Fruit fly (Drosophila melanogaster) whole organism, wandering third instar larva: Measurements from ENCODE around the gene smid.

ENCODE experiments used
- Abd-B ChIP-seq: fragments of >200 bp; optimal IDR thresholded peaks from 2 replicates; lab custom pipeline; 2017; ENCODE audit warnings: missing biosample characterization, missing genetic modification characterization
- CG32264 ChIP-seq: fragments of 200-800 bp; sonication (Bioruptor generic); optimal IDR thresholded peaks from 2 replicates; lab custom pipeline; 2016; ENCODE audit warnings: missing biosample characterization, missing genetic modification characterization
- CG9705 ChIP-seq: fragments of 200-800 bp; sonication (Bioruptor generic); optimal IDR thresholded peaks from 2 replicates; lab custom pipeline; 2018; ENCODE audit warnings: missing biosample characterization, mild to moderate bottlenecking, missing genetic modification characterization
- CrebA ChIP-seq: fragments of 200-800 bp; sonication (Bioruptor generic); optimal IDR thresholded peaks from 2 replicates; lab custom pipeline; 2016; ENCODE audit warnings: missing biosample characterization, mild to moderate bottlenecking, missing genetic modification characterization, borderline replicate concordance
- Dfd ChIP-seq: fragments of >200 bp; optimal IDR thresholded peaks from 2 replicates; lab custom pipeline; 2017; ENCODE audit warnings: missing biosample characterization, missing genetic modification characterization
- Dif ChIP-seq: fragments of 200-275, 200-300 bp; sonication (Bioruptor generic); optimal IDR thresholded peaks from 2 replicates; lab custom pipeline; 2018; ENCODE audit warnings: missing biosample characterization, missing genetic modification characterization; ENCODE audit not compliant: partially characterized antibody
- HLH106 ChIP-seq: fragments of 200-800 bp; optimal IDR thresholded peaks from 3 replicates; lab custom pipeline; 2019; ENCODE audit warnings: missing biosample characterization, mild to moderate bottlenecking, missing genetic modification characterization, moderate library complexity
- Hnf4 ChIP-seq: fragments of 200-800 bp; sonication (Bioruptor generic); optimal IDR thresholded peaks from 2 replicates; lab custom pipeline; 2016; ENCODE audit warnings: missing biosample characterization, mild to moderate bottlenecking, missing genetic modification characterization
- Hr78 ChIP-seq: fragments of >200 bp; optimal IDR thresholded peaks from 2 replicates; lab custom pipeline; 2017; ENCODE audit warnings: missing biosample characterization, missing genetic modification characterization
- Hr83 ChIP-seq: fragments of 200-300 bp; sonication (Bioruptor generic); optimal IDR thresholded peaks from 2 replicates; lab custom pipeline; 2016; ENCODE audit warnings: missing biosample characterization, mild to moderate bottlenecking, missing genetic modification characterization, moderate library complexity; ENCODE audit not compliant: poor library complexity, severe bottlenecking
- Jra ChIP-seq: sonication (Bioruptor generic); optimal IDR thresholded peaks from 2 replicates; lab custom pipeline; 2016; ENCODE audit warnings: missing biosample characterization, missing genetic modification characterization
- Mio ChIP-seq: sonication (Bioruptor generic); optimal IDR thresholded peaks from 2 replicates; lab custom pipeline; 2016; ENCODE audit warnings: missing biosample characterization, missing genetic modification characterization
- Myc ChIP-seq: fragments of >200 bp; optimal IDR thresholded peaks from 2 replicates; lab custom pipeline; 2017
- N ChIP-seq: fragments of >200 bp; optimal IDR thresholded peaks from 2 replicates; lab custom pipeline; 2018; ENCODE audit warnings: missing biosample characterization, missing external identifiers, missing genetic modification characterization
- Rel ChIP-seq, 2 experiments: fragments of 200-800 bp; sonication (Bioruptor generic) in 1 of 2; optimal IDR thresholded peaks; 2 replicates in 1 of 2; 3 replicates in 1 of 2; lab custom pipeline; 2016 to 2019; ENCODE audit warnings: mild to moderate bottlenecking in 2 of 2, missing biosample characterization in 2 of 2, missing genetic modification characterization in 2 of 2, moderate library complexity in 1 of 2
- Sp1 ChIP-seq: fragments of 200-800 bp; sonication (Bioruptor generic); optimal IDR thresholded peaks from 3 replicates; lab custom pipeline; 2019; ENCODE audit warnings: missing biosample characterization, mild to moderate bottlenecking, missing genetic modification characterization, moderate library complexity
- Vsx2 ChIP-seq: fragments of 200-300, 225-300 bp; sonication (Bioruptor generic); optimal IDR thresholded peaks from 2 replicates; lab custom pipeline; 2018; ENCODE audit warnings: missing biosample characterization, missing genetic modification characterization; ENCODE audit not compliant: partially characterized antibody
- br ChIP-seq: fragments of 200-800 bp; sonication (Bioruptor generic); optimal IDR thresholded peaks from 2 replicates; lab custom pipeline; 2016; ENCODE audit warnings: missing biosample characterization, missing genetic modification characterization
- brk ChIP-seq: fragments of 200-800 bp; sonication (Bioruptor generic); optimal IDR thresholded peaks from 2 replicates; lab custom pipeline; 2016; ENCODE audit warnings: missing biosample characterization, mild to moderate bottlenecking, missing genetic modification characterization
- dl ChIP-seq, 2 experiments: fragments of 175-275, 200-275 bp in 1 of 2; fragments of 200-275 bp in 1 of 2; sonication (Bioruptor generic); optimal IDR thresholded peaks; lab custom pipeline; 2018; ENCODE audit warnings: mild to moderate bottlenecking in 2 of 2, missing biosample characterization in 2 of 2, missing genetic modification characterization in 2 of 2, moderate library complexity in 2 of 2; ENCODE audit not compliant: partially characterized antibody in 2 of 2, insufficient read depth in 1 of 2
- dmrt93B ChIP-seq: fragments of 200-800 bp; sonication (Bioruptor generic); optimal IDR thresholded peaks from 2 replicates; lab custom pipeline; 2018; ENCODE audit warnings: missing biosample characterization, mild to moderate bottlenecking, missing genetic modification characterization
- dsf ChIP-seq: sonication (Bioruptor generic); optimal IDR thresholded peaks from 2 replicates; lab custom pipeline; 2016; ENCODE audit warnings: missing biosample characterization, missing genetic modification characterization, borderline replicate concordance
- ey ChIP-seq: fragments of 200-800 bp; sonication (Bioruptor generic); optimal IDR thresholded peaks from 2 replicates; lab custom pipeline; 2016; ENCODE audit warnings: missing biosample characterization, missing genetic modification characterization
- foxo ChIP-seq, 2 experiments: fragments of 200-800 bp; sonication (Bioruptor generic); optimal IDR thresholded peaks; 2 replicates in 1 of 2; 3 replicates in 1 of 2; lab custom pipeline; 2016 to 2017; ENCODE audit warnings: missing biosample characterization in 2 of 2, missing genetic modification characterization in 2 of 2
- fru ChIP-seq: fragments of 200-800 bp; sonication (Bioruptor generic); optimal IDR thresholded peaks from 3 replicates; lab custom pipeline; 2016; ENCODE audit warnings: missing biosample characterization, mild to moderate bottlenecking, missing genetic modification characterization
- h ChIP-seq: fragments of 200-800 bp; sonication (Bioruptor generic); optimal IDR thresholded peaks from 3 replicates; lab custom pipeline; 2016; ENCODE audit warnings: missing biosample characterization, mild to moderate bottlenecking, missing genetic modification characterization
- jim ChIP-seq: fragments of 175-275, 200-325 bp; sonication (Bioruptor generic); optimal IDR thresholded peaks from 2 replicates; lab custom pipeline; 2016; ENCODE audit warnings: missing biosample characterization, mild to moderate bottlenecking, missing genetic modification characterization
- lola ChIP-seq: fragments of >200 bp; optimal IDR thresholded peaks from 2 replicates; lab custom pipeline; 2017; ENCODE audit warnings: missing biosample characterization, missing genetic modification characterization
- pan ChIP-seq: fragments of >200 bp; optimal IDR thresholded peaks from 2 replicates; lab custom pipeline; 2017
- psq ChIP-seq: fragments of 200-800 bp; sonication (Bioruptor generic); optimal IDR thresholded peaks from 3 replicates; lab custom pipeline; 2017; ENCODE audit warnings: missing biosample characterization, mild to moderate bottlenecking, missing genetic modification characterization, moderate library complexity
- rgr ChIP-seq: fragments of 200-800 bp; sonication (Bioruptor generic); optimal IDR thresholded peaks from 3 replicates; lab custom pipeline; 2016; ENCODE audit warnings: missing biosample characterization, mild to moderate bottlenecking, missing genetic modification characterization
- sage ChIP-seq: fragments of 200-800 bp; sonication (Bioruptor generic); optimal IDR thresholded peaks from 2 replicates; lab custom pipeline; 2016; ENCODE audit warnings: missing biosample characterization, mild to moderate bottlenecking, missing genetic modification characterization
- sv ChIP-seq: fragments of 200-800 bp; sonication (Bioruptor generic); optimal IDR thresholded peaks from 3 replicates; lab custom pipeline; 2016; ENCODE audit warnings: missing biosample characterization, missing genetic modification characterization
- tai ChIP-seq: sonication (Bioruptor generic); optimal IDR thresholded peaks from 2 replicates; lab custom pipeline; 2016; ENCODE audit warnings: missing biosample characterization, missing genetic modification characterization
- usp ChIP-seq: fragments of >200 bp; optimal IDR thresholded peaks from 2 replicates; lab custom pipeline; 2017; ENCODE audit warnings: missing biosample characterization, missing genetic modification characterization
- woc ChIP-seq: sonication (Bioruptor generic); optimal IDR thresholded peaks from 2 replicates; lab custom pipeline; 2016; ENCODE audit warnings: missing biosample characterization, mild to moderate bottlenecking, missing genetic modification characterization

smid gene

DNA sequence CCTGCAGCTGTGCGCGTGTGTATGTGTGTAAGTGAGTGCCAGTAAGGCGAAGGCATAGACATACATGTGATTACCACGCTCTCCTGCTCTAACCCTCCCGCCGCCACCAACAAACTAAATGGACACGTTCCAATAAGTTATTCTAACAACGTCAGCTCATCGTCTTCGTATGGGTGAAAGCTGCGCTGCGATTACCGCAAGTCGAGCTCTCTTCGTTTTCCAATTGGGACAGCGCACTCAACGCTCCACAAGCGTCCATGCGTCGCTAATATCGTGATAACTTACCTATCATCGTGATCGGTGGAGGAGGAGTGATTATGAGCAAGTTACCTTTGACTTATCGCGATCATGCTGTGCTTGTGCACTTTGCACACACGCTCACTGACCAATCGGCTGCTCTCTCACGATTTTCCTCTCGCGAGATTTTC, 20.3 kb upstream of the smid start:
- TF ChIP-seq Hr83 (GFP tag; lab: Kevin White, UChicago) = no peak
- no peak for TF ChIP-seq dmrt93B (GFP tag; lab: Kevin White, UChicago)
- peak; percentile 23 for TF ChIP-seq h (GFP tag; lab: Kevin White, UChicago)
- TF ChIP-seq Mio (GFP tag; lab: Kevin White, UChicago) = no peak
- no peak for TF ChIP-seq Hnf4 (GFP tag; lab: Kevin White, UChicago)
- peak; percentile 8 for TF ChIP-seq HLH106 (tag; lab: Kevin White, UChicago)
- no peak for TF ChIP-seq Dfd (GFP tag; lab: Kevin White, UChicago)
- no peak for TF ChIP-seq Rel (GFP tag; optimal IDR thresholded peaks at IDR 0.05; lab: Kevin White, UChicago)
- no peak for TF ChIP-seq Rel (tag; optimal IDR thresholded peaks at IDR 0.05; lab: Kevin White, UChicago)

DNA sequence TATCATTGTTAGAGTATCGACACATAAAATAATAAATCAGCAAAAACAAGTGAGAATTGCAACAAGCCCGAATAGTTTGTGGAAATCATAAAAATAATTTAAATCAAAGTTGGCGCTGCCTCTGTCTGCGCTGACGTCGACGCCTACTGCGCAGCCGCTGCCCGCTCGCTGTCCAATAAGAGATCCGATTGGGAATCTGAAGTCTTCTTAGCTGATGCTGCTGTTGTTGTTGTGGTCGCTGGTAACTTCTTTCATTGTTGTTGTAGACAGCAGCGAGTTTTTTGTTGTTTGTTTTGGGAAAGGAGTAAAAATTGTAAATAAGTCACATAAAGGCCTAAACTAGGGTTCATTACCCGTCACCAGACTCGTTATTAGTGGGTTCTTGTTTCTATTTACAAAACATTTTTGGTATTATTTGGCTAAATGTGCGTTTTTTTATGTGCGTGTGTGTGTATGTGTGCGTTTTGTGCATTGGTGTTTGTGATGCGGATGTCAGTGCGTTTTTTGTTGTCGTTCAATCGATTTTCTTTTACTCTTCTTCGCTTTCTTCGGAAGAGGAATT, 16.6 kb upstream of the smid start:
- no peak for TF ChIP-seq rgr
- TF ChIP-seq psq (GFP tag; lab: Kevin White, UChicago) = peak; percentile 7
- TF ChIP-seq ey (GFP tag; lab: Kevin White, UChicago) = no peak
- TF ChIP-seq, all 38 proteins: peak for 1

dm6 chr3L:7367798-7368678, 13.4 kb upstream of the smid start:
- no peak for TF ChIP-seq pan (lab: Kevin White, UChicago)
- no peak for TF ChIP-seq brk
- TF ChIP-seq jim = no peak
- TF ChIP-seq sv (GFP tag; lab: Kevin White, UChicago) = no peak
- TF ChIP-seq rgr = peak; percentile 10
- no peak for TF ChIP-seq N
- TF ChIP-seq dl (GFP tag; optimal IDR thresholded peaks at IDR 0.05; lab: Kevin White, UChicago; ENCODE audit: insufficient read depth in 1 of 2, partially characterized antibody in 2 of 2) = no peak
- TF ChIP-seq woc (GFP tag; lab: Kevin White, UChicago) = peak; percentile 30
- TF ChIP-seq CG9705 (GFP tag; lab: Kevin White, UChicago) = no peak
- no peak for TF ChIP-seq Abd-B (GFP tag; lab: Kevin White, UChicago)
- no peak for TF ChIP-seq Rel (GFP tag; optimal IDR thresholded peaks at IDR 0.05; lab: Kevin White, UChicago)
- peak; percentile 81 for TF ChIP-seq Rel (tag; optimal IDR thresholded peaks at IDR 0.05; lab: Kevin White, UChicago)
- TF ChIP-seq Jra (GFP tag; lab: Kevin White, UChicago) = peak; percentile 65
- TF ChIP-seq sage (GFP tag; lab: Kevin White, UChicago) = peak; percentile 12
- TF ChIP-seq foxo (GFP tag; optimal IDR thresholded peaks at IDR 0.05; lab: Kevin White, UChicago) = peak in 1 of 2 experiments; percentile 2
- no peak for TF ChIP-seq dsf (GFP tag; lab: Kevin White, UChicago)
- TF ChIP-seq tai = no peak
- TF ChIP-seq fru (GFP tag; lab: Kevin White, UChicago) = peak; percentile 34
- TF ChIP-seq usp (GFP tag; lab: Kevin White, UChicago) = no peak
- TF ChIP-seq Dfd (GFP tag; lab: Kevin White, UChicago) = no peak
- TF ChIP-seq h (GFP tag; lab: Kevin White, UChicago) = peak; percentile 16
- TF ChIP-seq Sp1 (GFP tag; lab: Kevin White, UChicago) = peak; percentile 7
- peak; percentile 33 for TF ChIP-seq HLH106 (tag; lab: Kevin White, UChicago)
- no peak for TF ChIP-seq lola (GFP tag; lab: Kevin White, UChicago)
- no peak for TF ChIP-seq Hr83 (GFP tag; lab: Kevin White, UChicago)
- peak; percentile 97 for TF ChIP-seq Vsx2
- no peak for TF ChIP-seq Hr78 (GFP tag; lab: Kevin White, UChicago)
- TF ChIP-seq Mio (GFP tag; lab: Kevin White, UChicago) = no peak
- TF ChIP-seq CG32264 = no peak
- no peak for TF ChIP-seq CrebA (GFP tag; lab: Kevin White, UChicago)
- no peak for TF ChIP-seq Dif (GFP tag; lab: Kevin White, UChicago)
- no peak for TF ChIP-seq Myc (lab: Kevin White, UChicago)
- peak; percentile 41 for TF ChIP-seq Hnf4 (GFP tag; lab: Kevin White, UChicago)
- TF ChIP-seq ey (GFP tag; lab: Kevin White, UChicago) = no peak
- TF ChIP-seq br = no peak
